Worm (Caenorhabditis elegans): ENCODE results near the gene B0336.13.

B0336.13 gene

ce11 chrIII:5714230-5714983 lies 20.6 kb downstream of the B0336.13 start, which contains the start of gene arf-1:
TSS of gene arf-1 (plus strand) at chrIII:5714886.
- TF ChIP-seq M03D4.4 (tag; optimal IDR thresholded peaks at IDR 0.05) = no peak
- TF ChIP-seq nhr-237 (tag; optimal IDR thresholded peaks at IDR 0.05) = no peak
- TF ChIP-seq ztf-11 (tag; optimal IDR thresholded peaks at IDR 0.05) = no peak
- TF ChIP-seq nhr-28 (tag; optimal IDR thresholded peaks at IDR 0.05) = no peak
- no peak for TF ChIP-seq ceh-39 (tag; optimal IDR thresholded peaks at IDR 0.05)
- no peak for TF ChIP-seq drap-1 (GFP tag; optimal IDR thresholded peaks at IDR 0.05)
- no peak for TF ChIP-seq cnd-1 (tag; optimal IDR thresholded peaks at IDR 0.05)
- TF ChIP-seq nhr-76 (tag; optimal IDR thresholded peaks at IDR 0.05) = no peak
- no peak for TF ChIP-seq nhr-12 (tag; optimal IDR thresholded peaks at IDR 0.05)
- no peak for TF ChIP-seq blmp-1 (tag; optimal IDR thresholded peaks at IDR 0.05)
- TF ChIP-seq nhr-2 (tag; optimal IDR thresholded peaks at IDR 0.05) = no peak

- TF ChIP-seq sem-2 (GFP tag; optimal IDR thresholded peaks at IDR 0.05) = no peak
- TF ChIP-seq ceh-43 (GFP tag; optimal IDR thresholded peaks at IDR 0.05) = no peak
- no peak for TF ChIP-seq mab-5 (tag; optimal IDR thresholded peaks at IDR 0.05)
- no peak for TF ChIP-seq lin-13 (tag; optimal IDR thresholded peaks at IDR 0.05)
- no peak for TF ChIP-seq drap-1 (GFP tag; optimal IDR thresholded peaks at IDR 0.05)
- no peak for TF ChIP-seq elt-3 (tag; optimal IDR thresholded peaks at IDR 0.05)
- no peak for TF ChIP-seq sptf-1 (tag; optimal IDR thresholded peaks at IDR 0.05)
- TF ChIP-seq lsy-2 (tag; optimal IDR thresholded peaks at IDR 0.05) = no peak
- TF ChIP-seq lin-32 (GFP tag; optimal IDR thresholded peaks at IDR 0.05) = no peak
- TF ChIP-seq snpc-4 (tag; optimal IDR thresholded peaks at IDR 0.05) = no peak
- no peak for TF ChIP-seq unc-62 (GFP tag; optimal IDR thresholded peaks at IDR 0.05)
- TF ChIP-seq ceh-39 (tag; optimal IDR thresholded peaks at IDR 0.05) = no peak
- no peak for TF ChIP-seq unc-39 (tag; optimal IDR thresholded peaks at IDR 0.05)
- TF ChIP-seq mep-1 (tag; optimal IDR thresholded peaks at IDR 0.05) = no peak
- no peak for TF ChIP-seq nhr-2 (tag; optimal IDR thresholded peaks at IDR 0.05)
- TF ChIP-seq unc-120 (tag; optimal IDR thresholded peaks at IDR 0.05; ENCODE audit: poor library complexity, severe bottlenecking) = no peak
- no peak for TF ChIP-seq blmp-1 (tag; optimal IDR thresholded peaks at IDR 0.05)
- no peak for TF ChIP-seq ztf-11 (tag; optimal IDR thresholded peaks at IDR 0.05)
- TF ChIP-seq nhr-237 (tag; optimal IDR thresholded peaks at IDR 0.05) = no peak
- TF ChIP-seq nhr-12 (tag; optimal IDR thresholded peaks at IDR 0.05) = no peak
Measured at ce11 chrIII:5714984-5715454, 21.2 kb downstream of the B0336.13 start.

ce11 chrIII:5715467-5715866 lies 21.6 kb downstream of the B0336.13 start:
- no peak for TF ChIP-seq ceh-83 (GFP tag; optimal IDR thresholded peaks at IDR 0.05)
- TF ChIP-seq cnd-1 (tag; optimal IDR thresholded peaks at IDR 0.05) = no peak
- peak; percentile 54 for TF ChIP-seq nhr-237 (tag; optimal IDR thresholded peaks at IDR 0.05)
- peak; percentile 33 for TF ChIP-seq mls-2 (tag; optimal IDR thresholded peaks at IDR 0.05)
- TF ChIP-seq lsy-2 (tag; optimal IDR thresholded peaks at IDR 0.05) = peak; percentile 53
- TF ChIP-seq lin-13 (tag; optimal IDR thresholded peaks at IDR 0.05) = peak; percentile 50
- peak; percentile 41 for TF ChIP-seq elt-1 (tag; optimal IDR thresholded peaks at IDR 0.05; ENCODE audit: borderline replicate concordance, insufficient read depth)
- TF ChIP-seq sptf-1 (tag; optimal IDR thresholded peaks at IDR 0.05) = peak; percentile 30
- TF ChIP-seq pha-4 (tag; optimal IDR thresholded peaks at IDR 0.05) = peak; percentile 78
- TF ChIP-seq unc-120 (tag; optimal IDR thresholded peaks at IDR 0.05; ENCODE audit: poor library complexity, severe bottlenecking) = peak; percentile 86
- TF ChIP-seq nhr-2 (tag; optimal IDR thresholded peaks at IDR 0.05) = peak; percentile 3
- no peak for TF ChIP-seq snpc-4 (tag; optimal IDR thresholded peaks at IDR 0.05)
- peak; percentile 68 for TF ChIP-seq unc-62 (GFP tag; optimal IDR thresholded peaks at IDR 0.05)
- TF ChIP-seq ces-1 (GFP tag; optimal IDR thresholded peaks at IDR 0.05) = peak; percentile 80
- peak; percentile 91 for TF ChIP-seq ham-2 (GFP tag; optimal IDR thresholded peaks at IDR 0.05)
- no peak for TF ChIP-seq elt-3 (tag; optimal IDR thresholded peaks at IDR 0.05)
- TF ChIP-seq mep-1 (tag; optimal IDR thresholded peaks at IDR 0.05) = peak; percentile 88
- no peak for TF ChIP-seq tbx-8 (GFP tag; optimal IDR thresholded peaks at IDR 0.05)
- TF ChIP-seq ztf-11 (tag; optimal IDR thresholded peaks at IDR 0.05) = peak; percentile 40
- TF ChIP-seq ceh-39 (tag; optimal IDR thresholded peaks at IDR 0.05) = peak; percentile 48
- peak; percentile 42 for TF ChIP-seq hlh-1 (tag; optimal IDR thresholded peaks at IDR 0.05)
- peak; percentile 38 for TF ChIP-seq drap-1 (GFP tag; optimal IDR thresholded peaks at IDR 0.05)
- TF ChIP-seq M03D4.4 (tag; optimal IDR thresholded peaks at IDR 0.05) = no peak
- peak; percentile 25 for TF ChIP-seq zip-8 (tag; optimal IDR thresholded peaks at IDR 0.05)

Measured in whole organism, mixed stage, embryonic.